Worm (Caenorhabditis elegans): ENCODE results near the gene rib-1.

ce11 chrIV:11566146-11566545, 12.4 kb upstream of the rib-1 start, which contains the start of gene sec-24.1:
- TF ChIP-seq ceh-63 (GFP tag; optimal IDR thresholded peaks at IDR 0.05) (no peak), unc-62 (GFP tag; optimal IDR thresholded peaks at IDR 0.05) (no peak), ztf-4 (tag; optimal IDR thresholded peaks at IDR 0.05) (peak; percentile 83), elt-3 (tag; optimal IDR thresholded peaks at IDR 0.05) (peak in 2 of 6 experiments; percentile 62 to 97), ama-1 (optimal IDR thresholded peaks at IDR 0.05) (no peak)

Data from whole organism, L1 larva.